Fruit fly (Drosophila melanogaster): ENCODE data around the gene sqd.

sqd gene

dm6 chr3R:13647734-13648541, 1.8 kb upstream of the sqd start (continued):
- TF ChIP-seq ewg (GFP tag; optimal IDR thresholded peaks at IDR 0.05), result no peak
- TF ChIP-seq E2f1 (GFP tag; IDR thresholded peaks at IDR 0.05), result no peak
- TF ChIP-seq ara (GFP tag; IDR thresholded peaks at IDR 0.05), result no peak
- no peak for TF ChIP-seq Rfx (GFP tag; IDR thresholded peaks at IDR 0.05)
- TF ChIP-seq CG14710 (tag; optimal IDR thresholded peaks at IDR 0.05), result no peak
- TF ChIP-seq MBD-R2 (GFP tag; IDR thresholded peaks at IDR 0.05), result peak; percentile 29; the same call in 1 of the 2 replicates
- no peak for TF ChIP-seq al (GFP tag; IDR thresholded peaks at IDR 0.05)
- TF ChIP-seq CG18476 (GFP tag; optimal IDR thresholded peaks at IDR 0.05), result no peak
- TF ChIP-seq sqz (GFP tag; optimal IDR thresholded peaks at IDR 0.05), result peak; percentile 8
- no peak for TF ChIP-seq lilli (GFP tag; optimal IDR thresholded peaks at IDR 0.05)
- no peak for TF ChIP-seq CG1024 (GFP tag; IDR thresholded peaks at IDR 0.05)
- no peak for TF ChIP-seq seq (GFP tag; IDR thresholded peaks at IDR 0.05)
- TF ChIP-seq CG10321 (GFP tag; IDR thresholded peaks at IDR 0.05), result no peak

- TF ChIP-seq NfI (GFP tag; optimal IDR thresholded peaks at IDR 0.05), result no peak
- no peak for TF ChIP-seq unc-4 (GFP tag; IDR thresholded peaks at IDR 0.05; ENCODE audit: partially characterized antibody)
- no peak for TF ChIP-seq CG1603 (tag; optimal IDR thresholded peaks at IDR 0.05)
- no peak for TF ChIP-seq Scr (GFP tag; IDR thresholded peaks at IDR 0.05; ENCODE audit: partially characterized antibody)
- no peak for TF ChIP-seq CG10979 (tag; optimal IDR thresholded peaks at IDR 0.05)
- no peak for TF ChIP-seq CG3065 (GFP tag; optimal IDR thresholded peaks at IDR 0.05)
- TF ChIP-seq CG32767 (GFP tag; IDR thresholded peaks at IDR 0.05), result no peak
- TF ChIP-seq chif (GFP tag; optimal IDR thresholded peaks at IDR 0.05), result no peak
- peak; percentile 37 for TF ChIP-seq gfzf (GFP tag; optimal IDR thresholded peaks at IDR 0.05)
- no peak for TF ChIP-seq YL-1 (GFP tag; optimal IDR thresholded peaks at IDR 0.05)
- TF ChIP-seq Atf3 (GFP tag; optimal IDR thresholded peaks at IDR 0.05), result no peak
- TF ChIP-seq Drgx (GFP tag; IDR thresholded peaks at IDR 0.05), result no peak
- TF ChIP-seq CG17328 (GFP tag; IDR thresholded peaks at IDR 0.05), result no peak
- TF ChIP-seq CG4328 (GFP tag; optimal IDR thresholded peaks at IDR 0.05), result no peak
- TF ChIP-seq Doc3 (GFP tag; IDR thresholded peaks at IDR 0.05; ENCODE audit: partially characterized antibody), result 0 out of 3 replicates have a peak, but pooled peaks have one; percentile 9
- TF ChIP-seq ato (GFP tag; IDR thresholded peaks at IDR 0.05; ENCODE audit: partially characterized antibody), result no peak
- no peak for TF ChIP-seq gsb (GFP tag; IDR thresholded peaks at IDR 0.05)
- no peak for TF ChIP-seq pan (optimal IDR thresholded peaks at IDR 0.05)
- no peak for TF ChIP-seq pan (GFP tag; optimal IDR thresholded peaks at IDR 0.05 in 1 of 2, IDR thresholded peaks at IDR 0.05 in 1 of 2)
- TF ChIP-seq amos (GFP tag; IDR thresholded peaks at IDR 0.05; ENCODE audit: partially characterized antibody), result no peak
- no peak for TF ChIP-seq CG15269 (tag; optimal IDR thresholded peaks at IDR 0.05)
- no peak for TF ChIP-seq ftz-f1 (GFP tag; optimal IDR thresholded peaks at IDR 0.05)
- TF ChIP-seq aop (GFP tag; IDR thresholded peaks at IDR 0.05), result no peak
- TF ChIP-seq Hr51 (GFP tag; optimal IDR thresholded peaks at IDR 0.05), result no peak
- TF ChIP-seq Max (GFP tag; optimal IDR thresholded peaks at IDR 0.05), result peak; percentile 18
- no peak for TF ChIP-seq CG31441 (GFP tag; IDR thresholded peaks at IDR 0.05)
- no peak for TF ChIP-seq psq (GFP tag; optimal IDR thresholded peaks at IDR 0.05)
- no peak for TF ChIP-seq CG31365 (tag; optimal IDR thresholded peaks at IDR 0.05)
- no peak for TF ChIP-seq Chrac-16 (GFP tag; optimal IDR thresholded peaks at IDR 0.05)
- TF ChIP-seq CG2889 (GFP tag; IDR thresholded peaks at IDR 0.05), result no peak
- no peak for TF ChIP-seq CG10267 (tag; optimal IDR thresholded peaks at IDR 0.05)
- TF ChIP-seq CG3847 (GFP tag; IDR thresholded peaks at IDR 0.05), result no peak
- no peak for TF ChIP-seq CG16779 (GFP tag; IDR thresholded peaks at IDR 0.05)
- TF ChIP-seq CG17361 (GFP tag; IDR thresholded peaks at IDR 0.05), result no peak
Observed at dm6 chr3R:13646729-13647633, 877 bp upstream of the sqd start, which contains the start of gene rin. Gene rin (plus strand): TSS chr3R:13647004.
